Fruit fly (Drosophila melanogaster): ENCODE results near the gene Top2.

Top2 gene

dm6 chr2L:19425765-19426329 lies 27.4 kb downstream of the Top2 start (continued):
- TF ChIP-seq Smox (GFP tag; optimal IDR thresholded peaks at IDR 0.05) (peak; percentile 68), achi (GFP tag; optimal IDR thresholded peaks at IDR 0.05) (peak; percentile 51), eg (GFP tag; IDR thresholded peaks at IDR 0.05) (peak; percentile 59), fd85E (GFP tag; optimal IDR thresholded peaks at IDR 0.05) (no peak), CG8119 (GFP tag; IDR thresholded peaks at IDR 0.05) (peak; percentile 57; the same call in 2 of the 3 replicates), CG34406 (GFP tag; optimal IDR thresholded peaks at IDR 0.05) (peak; percentile 52), CG11294 (GFP tag; IDR thresholded peaks at IDR 0.05) (no peak), CG32006 (GFP tag; optimal IDR thresholded peaks at IDR 0.05) (peak; percentile 48), CG6163 (GFP tag; IDR thresholded peaks at IDR 0.05) (peak; percentile 71), acj6 (GFP tag; optimal IDR thresholded peaks at IDR 0.05) (peak; percentile 65), CG7368 (GFP tag; optimal IDR thresholded peaks at IDR 0.05) (no peak), fkh (GFP tag; optimal IDR thresholded peaks at IDR 0.05) (no peak), CG8319 (GFP tag; optimal IDR thresholded peaks at IDR 0.05) (peak; percentile 22), topi (GFP tag; optimal IDR thresholded peaks at IDR 0.05) (peak; percentile 58), Eip78C (GFP tag) (peak; percentile 86), Met (GFP tag; optimal IDR thresholded peaks at IDR 0.05) (peak; percentile 67)

dm6 chr2L:19425105-19425504 lies 28.2 kb downstream of the Top2 start:
- TF ChIP-seq CG9139 (GFP tag; optimal IDR thresholded peaks at IDR 0.05) (peak; percentile 1), CG31627 (GFP tag; optimal IDR thresholded peaks at IDR 0.05) (no peak), CG6163 (GFP tag; IDR thresholded peaks at IDR 0.05) (0 out of 3 replicates have a peak, but pooled peaks have one; percentile 36), vri (GFP tag; optimal IDR thresholded peaks at IDR 0.05) (peak; percentile 44), svp (GFP tag) (peak; percentile 80), ss (GFP tag; optimal IDR thresholded peaks at IDR 0.05) (peak in 1 of 2 experiments; percentile 7)

dm6 chr2L:19424307-19424902 lies 28.9 kb downstream of the Top2 start:
- TF ChIP-seq Gug (GFP tag; IDR thresholded peaks at IDR 0.05) (peak; percentile 28; the same call in 1 of the 2 replicates), CG6808 (GFP tag; optimal IDR thresholded peaks at IDR 0.05) (no peak), ss (GFP tag; optimal IDR thresholded peaks at IDR 0.05) (peak in 1 of 2 experiments; percentile 88), dsx (GFP tag; optimal IDR thresholded peaks at IDR 0.05; ENCODE audit: poor library complexity, severe bottlenecking) (peak; percentile 17), svp (GFP tag) (peak; percentile 32), topi (GFP tag; optimal IDR thresholded peaks at IDR 0.05) (peak; percentile 1), CG4318 (GFP tag; optimal IDR thresholded peaks at IDR 0.05) (peak; percentile 5), Hr4 (GFP tag; optimal IDR thresholded peaks at IDR 0.05) (peak; percentile 3), Met (GFP tag; optimal IDR thresholded peaks at IDR 0.05) (no peak), eg (GFP tag; IDR thresholded peaks at IDR 0.05) (peak; percentile 57; the same call in 2 of the 3 replicates), Eip78C (GFP tag) (peak; percentile 77), Ets21C (GFP tag; optimal IDR thresholded peaks at IDR 0.05) (no peak), CG6163 (GFP tag; IDR thresholded peaks at IDR 0.05) (0 out of 3 replicates have a peak, but pooled peaks have one; percentile 26)

dm6 chr2L:19423467-19424122 lies 29.7 kb downstream of the Top2 start, which contains the start of the genes Alp12 and CG13085:
Alp12 (plus strand) TSS chr2L:19424050.
CG13085 (plus strand) TSS chr2L:19424050.
- TF ChIP-seq Blimp-1 (GFP tag; optimal IDR thresholded peaks at IDR 0.05) (peak; percentile 86), pdm3 (GFP tag; optimal IDR thresholded peaks at IDR 0.05) (peak; percentile 96), vri (GFP tag; optimal IDR thresholded peaks at IDR 0.05) (peak; percentile 89), svp (GFP tag) (peak; percentile 95), Sox14 (GFP tag; optimal IDR thresholded peaks at IDR 0.05) (peak; percentile 96), fkh (GFP tag; optimal IDR thresholded peaks at IDR 0.05) (peak; percentile 95), net (GFP tag; optimal IDR thresholded peaks at IDR 0.05) (peak; percentile 97), achi (GFP tag; optimal IDR thresholded peaks at IDR 0.05) (peak; percentile 96), Met (GFP tag; optimal IDR thresholded peaks at IDR 0.05) (peak; percentile 94), CG16779 (tag; optimal IDR thresholded peaks at IDR 0.05) (peak; percentile 95), dsx (GFP tag; optimal IDR thresholded peaks at IDR 0.05; ENCODE audit: poor library complexity, severe bottlenecking) (peak; percentile 91), Sox102F (GFP tag; optimal IDR thresholded peaks at IDR 0.05) (peak; percentile 92), CG6854 (GFP tag; optimal IDR thresholded peaks at IDR 0.05) (peak; percentile 90), CG32006 (GFP tag; optimal IDR thresholded peaks at IDR 0.05) (peak; percentile 99), CG1621 (tag; optimal IDR thresholded peaks at IDR 0.05) (peak; percentile 89), Hr38 (GFP tag; optimal IDR thresholded peaks at IDR 0.05) (peak; percentile 8), CG15336 (GFP tag; IDR thresholded peaks at IDR 0.05) (peak; percentile 99), CG8632 (GFP tag; optimal IDR thresholded peaks at IDR 0.05) (peak; percentile 94), Hr4 (GFP tag; optimal IDR thresholded peaks at IDR 0.05) (peak; percentile 98), acj6 (GFP tag; optimal IDR thresholded peaks at IDR 0.05) (peak; percentile 96), dac (GFP tag; optimal IDR thresholded peaks at IDR 0.05) (peak; percentile 94), CG7368 (GFP tag; optimal IDR thresholded peaks at IDR 0.05) (peak; percentile 93), Ets96B (tag; optimal IDR thresholded peaks at IDR 0.05) (peak; percentile 88), Lpt (GFP tag; optimal IDR thresholded peaks at IDR 0.05) (peak; percentile 99), CG8119 (GFP tag; IDR thresholded peaks at IDR 0.05) (peak; percentile 99), CG6163 (GFP tag; IDR thresholded peaks at IDR 0.05) (peak; percentile 95)

Measured in whole organism, prepupa.